Fruit fly (Drosophila melanogaster) Kc167 (cell line): ENCODE data around the gene Zasp67.
"Not testable (repeated sequence)": the region's sequence is repeated elsewhere in the genome, so short reads cannot be mapped to it uniquely, and the experiment has no call there.

ENCODE experiments used
- Myc ChIP-seq: fragments of >200 bp; optimal IDR thresholded peaks from 2 replicates; lab custom pipeline; 2017; ENCODE audit warnings: missing external identifiers
- Sin3A ChIP-seq: fragments of >200 bp; optimal IDR thresholded peaks from 2 replicates; lab custom pipeline; 2018; ENCODE audit warnings: missing external identifiers
- h ChIP-seq: fragments of >200 bp; optimal IDR thresholded peaks from 3 replicates; lab custom pipeline; 2018; ENCODE audit warnings: missing external identifiers
- insv ChIP-seq: fragments of >200 bp; optimal IDR thresholded peaks from 3 replicates; lab custom pipeline; 2018; ENCODE audit warnings: missing external identifiers
- psq ChIP-seq: fragments of >200 bp; optimal IDR thresholded peaks from 2 replicates; lab custom pipeline; 2017; ENCODE audit warnings: missing external identifiers
- ttk ChIP-seq: sonication (Bioruptor generic); optimal IDR thresholded peaks from 2 replicates; lab custom pipeline; 2017; ENCODE audit warnings: missing external identifiers

Gene Zasp67

DNA sequence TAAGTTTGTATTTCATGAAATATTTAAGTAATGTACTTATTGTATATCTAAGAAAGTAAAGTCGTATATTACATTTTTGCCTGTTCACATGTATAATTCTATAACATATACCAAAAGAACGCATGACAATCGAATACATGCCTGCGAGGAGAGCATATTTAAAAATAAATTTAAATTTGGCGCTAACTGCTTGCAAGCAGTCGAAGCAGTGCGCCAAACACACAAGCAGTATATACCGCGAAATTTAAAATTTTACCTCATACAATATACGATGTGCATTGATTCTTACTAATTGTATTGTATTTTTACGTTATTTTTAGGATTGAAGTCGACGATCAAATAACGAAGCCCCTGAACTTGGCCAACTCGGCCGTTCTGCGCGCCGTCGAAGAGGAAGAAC, 26.7 kb upstream of the Zasp67 start:
- TF ChIP-seq Sin3A (lab: Kevin White, UChicago) (no peak), ttk (no peak), Myc (no peak), psq (lab: Kevin White, UChicago) (no peak), insv (no peak), h (lab: Kevin White, UChicago) (no peak)

DNA sequence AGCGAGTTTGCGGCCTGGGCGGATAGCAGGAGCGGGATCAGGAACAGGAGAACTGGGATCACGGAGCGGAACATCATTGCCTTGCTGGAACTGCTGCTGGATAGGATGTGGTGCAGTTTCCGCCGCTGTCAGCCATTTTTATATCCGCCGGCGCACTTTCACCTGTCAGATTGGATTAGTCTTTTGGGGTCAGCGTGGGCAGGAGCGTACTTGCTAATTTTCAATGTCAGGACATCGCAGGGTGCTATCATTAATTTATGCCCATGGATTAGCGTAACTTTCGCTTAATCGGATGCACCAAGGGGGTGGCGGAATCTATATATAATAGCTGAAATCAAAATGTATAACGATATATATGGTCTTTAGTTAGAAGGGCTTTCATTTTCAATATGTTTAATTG, 26.3 kb upstream of the Zasp67 start, which contains the start of gene Ilp5:
Gene Ilp5 (minus strand): TSS at position 101 of the 400 bp plus-strand sequence.
- no peak for TF ChIP-seq insv

DNA sequence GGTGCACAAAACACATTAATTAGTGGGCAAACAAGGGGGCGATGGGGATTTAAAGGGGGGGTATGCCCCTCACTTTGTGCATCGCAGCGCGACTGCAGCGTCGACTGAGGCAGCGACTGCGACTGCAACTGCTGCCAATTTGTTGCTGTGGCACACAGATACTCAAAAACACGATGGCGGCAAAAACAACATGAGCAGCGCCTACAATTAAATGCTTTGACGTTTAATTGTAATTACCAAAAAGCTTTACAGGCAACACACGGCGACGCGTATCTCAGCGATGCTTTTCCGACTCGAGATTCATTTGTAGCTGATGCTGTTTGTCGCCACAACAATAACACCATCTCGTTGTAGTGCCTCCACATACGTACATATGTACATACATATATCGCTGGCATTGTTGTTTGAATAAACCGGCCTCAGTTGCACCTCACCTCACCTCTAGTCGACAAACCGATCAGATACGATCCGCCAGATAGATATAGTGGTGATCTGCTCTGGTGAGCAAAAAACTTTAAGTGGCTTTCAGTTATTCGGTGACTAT, 23.7 kb upstream of the Zasp67 start:
- TF ChIP-seq Sin3A (lab: Kevin White, UChicago) (no peak), h (lab: Kevin White, UChicago) (no peak), insv (no peak), psq (lab: Kevin White, UChicago) (no peak), Myc (no peak)

DNA sequence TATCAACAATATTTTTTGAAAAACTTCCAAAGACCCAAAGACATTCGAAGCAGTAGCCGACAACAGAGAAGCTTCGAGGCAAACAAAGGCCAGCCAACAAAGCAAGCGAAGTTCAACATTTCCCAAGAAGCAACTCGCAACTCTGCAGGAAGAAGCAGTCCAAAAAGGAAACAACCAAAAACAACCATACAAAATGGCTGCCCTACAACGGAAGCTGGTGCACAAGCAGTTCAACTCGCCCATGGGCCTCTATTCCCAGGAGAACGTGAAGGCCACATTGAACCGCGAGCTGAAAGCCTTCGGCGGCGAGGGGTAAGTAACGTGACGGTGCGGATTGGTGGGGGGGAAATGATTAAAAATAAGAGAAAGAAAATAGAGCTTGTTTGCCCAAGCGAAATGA, 22.8 kb upstream of the Zasp67 start:
- no peak for TF ChIP-seq ttk

DNA sequence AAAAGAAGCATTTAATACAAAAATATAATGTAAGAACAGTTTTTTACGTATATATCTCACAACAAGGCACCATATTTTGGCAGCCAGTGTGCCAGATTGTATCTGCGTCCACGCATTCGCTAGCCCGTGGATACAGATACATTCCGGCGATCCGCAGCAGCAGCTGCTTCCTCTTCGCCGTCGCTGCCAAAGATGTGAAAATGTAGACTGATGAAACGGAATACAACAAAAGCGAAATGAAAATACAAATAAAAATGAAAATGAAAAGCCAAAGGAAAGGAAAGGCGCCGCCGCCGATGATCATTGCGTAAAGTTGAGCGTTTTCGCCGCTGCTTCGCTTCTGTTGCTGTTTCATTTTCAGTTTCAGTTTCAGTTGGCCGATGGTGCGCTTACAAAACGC, 18.2 kb upstream of the Zasp67 start:
- TF ChIP-seq Sin3A (lab: Kevin White, UChicago) (no peak), Myc (no peak), ttk (no peak), insv (no peak), psq (lab: Kevin White, UChicago) (no peak), h (lab: Kevin White, UChicago) (no peak)

DNA sequence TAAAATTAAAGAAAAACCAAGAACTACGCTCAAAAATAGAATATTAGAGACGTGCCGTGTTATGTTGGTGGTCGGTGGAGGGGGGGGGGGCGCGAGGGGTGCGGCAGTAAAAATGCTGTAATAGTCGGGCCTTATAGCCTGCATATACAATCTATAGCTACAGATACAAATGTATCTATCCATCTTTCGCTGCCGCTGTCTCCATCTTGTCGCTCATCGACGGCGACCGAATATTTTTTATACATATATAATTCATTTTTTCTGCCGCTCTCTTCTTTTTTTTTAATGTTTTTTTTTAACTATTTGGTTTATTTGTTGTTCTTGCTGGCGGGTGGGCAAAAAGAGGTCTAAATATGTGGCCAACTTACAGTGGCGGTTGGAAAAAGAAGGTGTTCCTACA, 17.1 kb upstream of the Zasp67 start:
- TF ChIP-seq insv: no peak
- TF ChIP-seq Myc: no peak
- TF ChIP-seq Sin3A (lab: Kevin White, UChicago): no peak
- no peak for TF ChIP-seq ttk
- TF ChIP-seq h (lab: Kevin White, UChicago): no peak
- no peak for TF ChIP-seq psq (lab: Kevin White, UChicago)

DNA sequence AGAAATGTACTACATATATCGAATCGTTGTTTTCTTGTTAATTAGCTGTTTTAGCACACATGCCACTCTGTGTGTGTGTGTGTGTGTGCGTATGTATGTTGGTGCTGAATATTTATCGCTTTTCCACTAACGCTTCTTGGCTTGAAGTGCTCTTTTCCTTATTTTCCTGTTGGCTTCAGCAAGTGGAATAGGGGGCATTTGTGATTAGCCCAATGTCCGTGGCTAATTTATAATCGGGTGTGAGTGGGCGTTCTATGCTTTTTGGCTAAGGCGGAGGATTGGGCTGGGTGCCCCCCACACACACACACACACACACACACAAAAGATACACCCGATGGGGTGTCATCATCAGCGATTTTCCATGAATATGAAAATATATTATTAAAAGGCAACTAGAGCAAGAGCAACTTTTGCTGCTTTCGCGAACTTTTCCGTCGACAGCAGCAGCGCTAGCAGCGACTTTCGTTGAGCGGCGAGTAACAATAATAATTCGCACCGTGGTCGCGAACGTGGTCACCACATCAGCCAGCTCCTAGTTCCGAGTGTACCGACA, 15.9 kb upstream of the Zasp67 start, which contains the start of gene CG43897:
Gene CG43897 (plus strand): TSS at position 503 of the 553 bp plus-strand sequence.
- no peak for TF ChIP-seq insv
- TF ChIP-seq h (lab: Kevin White, UChicago): no peak
- TF ChIP-seq Sin3A (lab: Kevin White, UChicago): no peak
- no peak for TF ChIP-seq psq (lab: Kevin White, UChicago)
- TF ChIP-seq ttk: no peak
- no peak for TF ChIP-seq Myc

DNA sequence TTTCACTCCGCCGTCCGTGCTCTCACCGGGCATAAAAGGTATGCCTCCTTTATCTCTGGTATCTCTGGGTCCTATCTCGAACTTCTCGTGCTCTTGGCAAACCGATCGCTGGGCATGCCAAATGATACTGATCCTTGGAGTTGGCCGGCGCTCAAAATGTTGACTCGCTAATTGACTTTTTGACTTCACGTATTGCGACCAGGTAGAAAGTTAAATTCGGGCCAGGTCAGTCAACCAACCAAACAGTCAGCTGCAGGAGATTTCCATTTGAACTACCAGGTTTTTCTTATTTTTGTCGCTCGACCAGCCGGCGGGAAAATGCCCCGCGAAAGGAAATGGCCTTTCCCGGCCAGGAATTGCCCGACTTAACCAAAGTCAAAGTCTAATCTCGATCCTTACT, 6.6 kb upstream of the Zasp67 start, which contains the start of gene Ilp4:
Gene Ilp4 (minus strand): TSS at position 139 of the 400 bp plus-strand sequence.
- TF ChIP-seq psq (lab: Kevin White, UChicago) (no peak), Myc (no peak), Sin3A (lab: Kevin White, UChicago) (no peak), h (lab: Kevin White, UChicago) (no peak), ttk (no peak), insv (no peak)

DNA sequence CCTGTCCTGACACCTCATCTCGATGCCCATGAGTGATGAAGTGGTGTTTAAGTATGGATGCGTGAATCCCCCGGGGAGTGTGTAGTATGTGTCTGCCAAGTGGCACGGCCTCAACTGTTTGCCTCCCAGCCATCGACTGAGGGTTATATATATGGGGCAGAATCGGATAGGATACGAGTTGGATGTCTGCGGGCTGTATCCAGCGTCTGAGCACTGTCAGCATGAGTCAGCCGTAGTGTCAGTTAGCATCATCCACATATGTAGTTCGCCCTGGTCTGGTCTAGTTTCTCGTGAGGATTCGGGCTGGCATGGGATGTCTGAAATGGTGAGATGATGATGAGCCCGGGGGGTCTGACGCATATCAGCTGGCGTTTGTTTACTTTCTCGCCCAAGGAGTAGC, 4.5 kb upstream of the Zasp67 start, which contains the start of gene Ilp3:
Gene Ilp3 (minus strand): TSS at position 101 of the 400 bp plus-strand sequence.
- TF ChIP-seq Myc (no peak), h (lab: Kevin White, UChicago) (no peak), ttk (no peak), Sin3A (lab: Kevin White, UChicago) (no peak), insv (no peak), psq (lab: Kevin White, UChicago) (no peak)

DNA sequence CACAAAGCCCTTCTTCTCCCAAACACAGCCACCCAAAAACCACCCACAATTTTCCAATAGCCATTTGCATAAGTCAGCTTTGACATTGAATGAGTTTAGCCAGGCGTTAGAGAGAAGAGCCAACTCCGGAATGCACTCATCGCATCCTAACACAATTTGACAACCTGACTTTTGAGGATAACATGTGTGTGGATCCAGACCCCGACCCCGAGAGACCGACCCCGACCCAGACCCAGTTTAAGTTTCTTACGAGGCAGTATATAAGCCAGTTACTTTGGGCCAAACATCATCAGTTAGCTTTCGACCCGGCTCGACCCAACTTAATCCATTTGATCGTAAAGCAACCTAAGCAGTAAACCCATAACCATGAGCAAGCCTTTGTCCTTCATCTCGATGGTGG, 1.9 kb upstream of the Zasp67 start, which contains the start of gene Ilp2:
Gene Ilp2 (plus strand): TSS at position 301 of the 400 bp plus-strand sequence.
- TF ChIP-seq ttk (no peak), Myc (no peak), insv (no peak), psq (lab: Kevin White, UChicago) (no peak), Sin3A (lab: Kevin White, UChicago) (no peak)

DNA sequence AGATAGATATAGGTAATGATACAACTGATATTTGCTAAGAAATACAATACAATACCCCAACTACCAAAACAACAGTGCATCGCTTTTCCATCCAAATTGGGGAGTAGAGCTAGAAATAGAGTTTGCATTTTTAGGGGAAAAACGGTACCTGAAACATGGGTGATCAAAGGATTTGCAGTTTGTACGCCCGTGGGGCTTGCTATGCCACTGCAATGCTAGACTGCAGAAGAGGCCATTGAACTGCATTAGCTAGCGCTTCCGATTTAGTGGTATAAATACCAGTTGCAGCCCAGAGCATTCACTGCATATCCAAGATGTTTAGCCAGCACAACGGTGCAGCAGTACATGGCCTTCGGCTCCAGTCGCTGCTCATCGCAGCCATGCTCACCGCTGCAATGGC, 633 bp upstream of the Zasp67 start, which contains the start of gene Ilp1:
Gene Ilp1 (plus strand): TSS at position 301 of the 400 bp plus-strand sequence.
- not testable (repeated sequence) for TF ChIP-seq psq, h, Sin3A (lab: Kevin White, UChicago)

DNA sequence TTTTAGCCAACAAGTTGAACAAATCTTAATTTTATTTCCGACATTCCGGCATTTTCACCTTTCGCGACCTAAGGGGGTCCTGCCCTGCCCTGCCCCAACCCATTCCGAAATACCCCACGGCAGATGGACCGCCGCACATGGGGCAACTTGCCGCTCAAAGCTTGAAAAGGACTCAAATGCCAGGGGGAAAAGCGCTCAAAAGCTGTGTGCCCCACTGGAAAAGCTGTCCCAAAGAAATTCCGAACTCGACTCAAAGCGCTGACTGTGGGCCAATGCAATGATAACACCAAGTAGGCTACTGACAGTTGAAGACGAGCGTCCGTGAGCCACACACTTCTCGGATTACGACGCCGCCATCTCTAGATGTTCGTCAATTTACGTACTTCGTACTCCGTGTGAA, 10.7 kb downstream of the Zasp67 start, which contains the start of gene CG32052:
Gene CG32052 (plus strand): TSS at position 301 of the 400 bp plus-strand sequence.
- TF ChIP-seq Myc (no peak), psq (lab: Kevin White, UChicago) (no peak), insv (no peak), h (lab: Kevin White, UChicago) (no peak), Sin3A (lab: Kevin White, UChicago) (no peak), ttk (no peak)

DNA sequence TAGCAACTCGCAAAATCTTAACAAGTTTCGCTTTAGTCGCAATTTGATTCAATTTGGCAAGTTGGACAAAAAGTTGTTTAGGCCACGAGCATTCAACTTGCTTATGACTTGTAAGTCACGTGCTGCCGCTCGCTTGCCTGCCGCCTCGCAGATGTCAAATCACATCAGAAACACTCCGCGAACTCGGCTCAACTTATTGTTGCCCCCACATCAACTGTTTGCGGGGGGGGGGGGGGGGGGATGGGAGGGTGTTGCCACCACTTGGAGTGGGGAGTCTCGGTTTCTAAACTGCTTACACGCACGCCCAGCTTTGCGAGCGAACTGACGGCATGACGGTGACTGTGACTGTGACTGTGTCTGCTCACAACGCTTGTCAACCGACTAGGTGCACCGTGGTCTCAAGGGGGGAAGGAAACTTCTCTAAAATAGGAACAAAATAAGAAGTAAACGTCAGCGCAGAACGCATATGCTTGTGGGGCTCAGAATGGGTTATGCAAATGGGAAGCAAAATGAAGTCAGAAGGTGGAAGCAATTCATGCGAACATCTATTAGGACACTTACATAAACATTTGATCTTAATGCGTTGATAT, 20.6 kb downstream of the Zasp67 start:
- TF ChIP-seq ttk (no peak), Sin3A (lab: Kevin White, UChicago) (no peak), Myc (no peak), psq (lab: Kevin White, UChicago) (no peak), insv (no peak), h (lab: Kevin White, UChicago) (no peak)
